Worm (Caenorhabditis elegans) whole organism, L2 larva: ENCODE results near the gene pisy-1.

Experiments used
- R02D3.7 ChIP-seq: fragments of 150-350 bp; optimal IDR thresholded peaks from 2 replicates; lab custom pipeline; 2014; ENCODE audit warnings: missing biosample characterization, missing genetic modification characterization
- dmd-4 ChIP-seq: sonication (generic microtip); optimal IDR thresholded peaks from 2 replicates; lab custom pipeline; 2017; ENCODE audit warnings: missing biosample characterization, missing genetic modification characterization
- egl-27 ChIP-seq: sonication (generic microtip); optimal IDR thresholded peaks from 3 replicates; lab custom pipeline; 2017; ENCODE audit warnings: missing biosample characterization, missing genetic modification reagents, missing genetic modification characterization
- elt-3 ChIP-seq: sonication (generic microtip); optimal IDR thresholded peaks from 2 replicates; lab custom pipeline; 2017; ENCODE audit warnings: missing biosample characterization, missing genetic modification characterization
- lin-11 ChIP-seq: fragments of 150-350 bp; sonication (generic microtip); optimal IDR thresholded peaks from 2 replicates; lab custom pipeline; 2014; ENCODE audit warnings: missing biosample characterization, missing genetic modification characterization, inconsistent platforms, mixed read lengths
- lin-39 ChIP-seq: fragments of 150-350 bp; optimal IDR thresholded peaks from 2 replicates; lab custom pipeline; 2014; ENCODE audit warnings: missing biosample characterization, missing genetic modification reagents, missing genetic modification characterization
- lsy-2 ChIP-seq, 2 experiments: fragments of 150-350 bp in 1 of 2; sonication (generic microtip) in 1 of 2; optimal IDR thresholded peaks; 2 replicates each; lab custom pipeline; 2014 to 2017; ENCODE audit warnings: missing biosample characterization in 2 of 2, missing genetic modification characterization in 2 of 2
- nhr-77 ChIP-seq: fragments of 150-350 bp; optimal IDR thresholded peaks from 2 replicates; lab custom pipeline; 2014; ENCODE audit warnings: missing biosample characterization, missing genetic modification characterization
- sem-4 ChIP-seq: fragments of 150-350 bp; optimal IDR thresholded peaks from 2 replicates; lab custom pipeline; 2014; ENCODE audit warnings: missing biosample characterization, missing genetic modification reagents, missing genetic modification characterization
- ztf-11 ChIP-seq: sonication (generic microtip); optimal IDR thresholded peaks from 2 replicates; lab custom pipeline; 2017; ENCODE audit warnings: missing biosample characterization, missing genetic modification characterization

- TF ChIP-seq lin-11 (tag; lab: Kevin White, UChicago), result no peak
- no peak for TF ChIP-seq lsy-2 (tag; optimal IDR thresholded peaks at IDR 0.05; lab: Kevin White, UChicago)
- no peak for TF ChIP-seq lin-39 (tag; lab: Kevin White, UChicago)
- TF ChIP-seq R02D3.7, result no peak
- TF ChIP-seq nhr-77, result no peak
- no peak for TF ChIP-seq sem-4 (tag; lab: Kevin White, UChicago)
- TF ChIP-seq dmd-4, result no peak
- no peak for TF ChIP-seq elt-3 (tag; lab: Kevin White, UChicago)
- TF ChIP-seq egl-27 (tag; lab: Kevin White, UChicago), result no peak
- no peak for TF ChIP-seq ztf-11 (tag; lab: Kevin White, UChicago)
Measured at ce11 chrII:12690905-12691304, 47.2 kb downstream of the pisy-1 start.
